Fruit fly (Drosophila melanogaster) whole organism, embryonic: ENCODE measurements around the gene CG31454.

Source experiments
- Asciz ChIP-seq: fragments of 200-800 bp; sonication (Bioruptor generic); optimal IDR thresholded peaks from 2 replicates; lab custom pipeline; 2017; ENCODE audit warnings: missing biosample characterization, mild to moderate bottlenecking, missing genetic modification characterization, missing genetic modification reagents
- B-H2 ChIP-seq: fragments of 200-800 bp; sonication (Bioruptor generic); optimal IDR thresholded peaks from 2 replicates; lab custom pipeline; 2018; ENCODE audit warnings: missing biosample characterization, mild to moderate bottlenecking, missing genetic modification characterization
- Bgb ChIP-seq: fragments of 200-800 bp; sonication (Bioruptor generic); IDR thresholded peaks from 2 replicates; pipeline ENCODE4 v1.3.6; 2022; ENCODE audit warnings: missing biosample characterization, missing genetic modification characterization; ENCODE audit not compliant: partially characterized antibody
- CG10209 ChIP-seq: fragments of 200-800 bp; sonication (Bioruptor generic); optimal IDR thresholded peaks from 3 replicates; lab custom pipeline; 2017; ENCODE audit warnings: missing biosample characterization, mild to moderate bottlenecking, missing genetic modification characterization, missing genetic modification reagents
- CG14050 ChIP-seq: fragments of 200-800 bp; sonication (Bioruptor generic); IDR thresholded peaks from 3 replicates; pipeline ENCODE4 v1.3.6; 2022; ENCODE audit warnings: missing biosample characterization, missing genetic modification characterization
- CG15601 ChIP-seq: fragments of 200-800 bp; sonication (Bioruptor generic); optimal IDR thresholded peaks from 3 replicates; lab custom pipeline; 2019; ENCODE audit warnings: missing biosample characterization, mild to moderate bottlenecking, missing genetic modification characterization, moderate library complexity
- CG16815 ChIP-seq: fragments of 200-800 bp; sonication (Bioruptor generic); optimal IDR thresholded peaks from 3 replicates; lab custom pipeline; 2017; ENCODE audit warnings: missing biosample characterization, mild to moderate bottlenecking, missing genetic modification characterization
- CG17186 ChIP-seq: fragments of 200-800 bp; sonication (Bioruptor generic); optimal IDR thresholded peaks from 3 replicates; lab custom pipeline; 2017; ENCODE audit warnings: missing biosample characterization, missing genetic modification reagents, missing genetic modification characterization
- CG17912 ChIP-seq: fragments of 200-800 bp; sonication (Bioruptor generic); optimal IDR thresholded peaks from 2 replicates; lab custom pipeline; 2018; ENCODE audit warnings: missing biosample characterization, mild to moderate bottlenecking, missing genetic modification characterization
- CG3163 ChIP-seq: fragments of 200-800 bp; sonication (Bioruptor generic); optimal IDR thresholded peaks from 3 replicates; lab custom pipeline; 2016; ENCODE audit warnings: missing biosample characterization, missing genetic modification characterization
- CG3281 ChIP-seq: fragments of 200-800 bp; sonication (Bioruptor generic); optimal IDR thresholded peaks from 3 replicates; lab custom pipeline; 2017; ENCODE audit warnings: missing biosample characterization, mild to moderate bottlenecking, missing genetic modification characterization
- CG33213 ChIP-seq: fragments of 200-800 bp; sonication (Bioruptor generic); optimal IDR thresholded peaks from 3 replicates; lab custom pipeline; 2016; ENCODE audit warnings: missing biosample characterization, missing genetic modification characterization
- CG3847 ChIP-seq: fragments of 200-800 bp; sonication (Bioruptor generic); IDR thresholded peaks from 2 replicates; pipeline ENCODE4 v1.3.6; 2022; ENCODE audit warnings: missing biosample characterization, missing genetic modification characterization
- CG43689 ChIP-seq: fragments of 200-800 bp; sonication (Bioruptor generic); IDR thresholded peaks from 2 replicates; pipeline ENCODE4 v1.3.6; 2022; ENCODE audit warnings: missing biosample characterization, missing genetic modification characterization
- CG4820 ChIP-seq: fragments of 200-800 bp; sonication (Bioruptor generic); optimal IDR thresholded peaks from 3 replicates; lab custom pipeline; 2016; ENCODE audit warnings: missing biosample characterization, missing genetic modification characterization
- CG6272 ChIP-seq: fragments of 200-800 bp; sonication (Bioruptor generic); IDR thresholded peaks from 2 replicates; pipeline ENCODE4 v1.3.6; 2022; ENCODE audit warnings: missing biosample characterization, missing genetic modification characterization
- CG6765 ChIP-seq: fragments of 200-800 bp; sonication (Bioruptor generic); optimal IDR thresholded peaks from 3 replicates; lab custom pipeline; 2017; ENCODE audit warnings: missing biosample characterization, mild to moderate bottlenecking, missing genetic modification characterization
- CG6791 ChIP-seq: fragments of 200-800 bp; sonication (Bioruptor generic); IDR thresholded peaks from 3 replicates; pipeline ENCODE4 v1.3.6; 2022; ENCODE audit warnings: missing biosample characterization, missing genetic modification characterization; ENCODE audit not compliant: partially characterized antibody
- CG6854 ChIP-seq: fragments of 200-800 bp; sonication (Bioruptor generic); optimal IDR thresholded peaks from 3 replicates; lab custom pipeline; 2017; ENCODE audit warnings: missing biosample characterization, mild to moderate bottlenecking, missing genetic modification characterization
- CG8089 ChIP-seq: fragments of 200-800 bp; sonication (Bioruptor generic); optimal IDR thresholded peaks from 3 replicates; lab custom pipeline; 2016; ENCODE audit warnings: missing biosample characterization, missing genetic modification characterization
- Dbx ChIP-seq: fragments of 200-800 bp; sonication (Bioruptor generic); IDR thresholded peaks from 3 replicates; pipeline ENCODE4 v1.3.6; 2022; ENCODE audit warnings: missing biosample characterization, missing genetic modification characterization
- ERR ChIP-seq: fragments of 200-800 bp; sonication (Bioruptor generic); optimal IDR thresholded peaks from 2 replicates; lab custom pipeline; 2016; ENCODE audit warnings: missing biosample characterization, missing genetic modification characterization
- Lpt ChIP-seq: fragments of >200 bp; optimal IDR thresholded peaks from 2 replicates; lab custom pipeline; 2018; ENCODE audit warnings: missing biosample characterization, missing genetic modification characterization
- MBD-R2 ChIP-seq: fragments of 200-800 bp; sonication (Bioruptor generic); IDR thresholded peaks from 2 replicates; pipeline ENCODE4 v1.3.6; 2022; ENCODE audit warnings: missing biosample characterization, missing genetic modification characterization
- Med ChIP-seq: fragments of 200-800 bp; sonication (Bioruptor generic); peaks from one replicate; lab custom pipeline; 2016; ENCODE audit warnings: missing biosample characterization, missing genetic modification characterization, mild to moderate bottlenecking, inconsistent platforms, moderate library complexity
- NFAT ChIP-seq: fragments of 200-800 bp; sonication (Bioruptor generic); IDR thresholded peaks from 2 replicates; pipeline ENCODE4 v1.3.6; 2022; ENCODE audit warnings: missing biosample characterization, missing genetic modification characterization
- NfI ChIP-seq: fragments of 200-800 bp; sonication (Bioruptor generic); optimal IDR thresholded peaks from 3 replicates; lab custom pipeline; 2018; ENCODE audit warnings: missing biosample characterization, mild to moderate bottlenecking, missing genetic modification characterization, moderate library complexity
- Optix ChIP-seq: fragments of 200-800 bp; sonication (Bioruptor generic); IDR thresholded peaks from 3 replicates; pipeline ENCODE4 v1.3.6; 2022; ENCODE audit warnings: missing biosample characterization, missing genetic modification characterization
- Poxn ChIP-seq: fragments of 200-800 bp; sonication (Bioruptor generic); IDR thresholded peaks from 2 replicates; pipeline ENCODE4 v1.3.6; 2022; ENCODE audit warnings: missing biosample characterization, missing genetic modification characterization
- Rfx ChIP-seq: fragments of 200-800 bp; sonication (Bioruptor generic); IDR thresholded peaks from 2 replicates; pipeline ENCODE4 v1.3.6; 2022; ENCODE audit warnings: missing biosample characterization, missing genetic modification characterization
- Sin3A ChIP-seq: fragments of >200 bp; optimal IDR thresholded peaks from 2 replicates; lab custom pipeline; 2018
- Six4 ChIP-seq: fragments of 200-800 bp; sonication (Bioruptor generic); optimal IDR thresholded peaks from 2 replicates; lab custom pipeline; 2016; ENCODE audit warnings: missing biosample characterization, missing genetic modification characterization
- al ChIP-seq: fragments of 200-800 bp; sonication (Bioruptor generic); IDR thresholded peaks from 2 replicates; pipeline ENCODE4 v1.3.6; 2022; ENCODE audit warnings: missing biosample characterization, missing genetic modification characterization
- chn ChIP-seq: fragments of 200-800 bp; sonication (Bioruptor generic); optimal IDR thresholded peaks from 2 replicates; lab custom pipeline; 2016; ENCODE audit warnings: missing biosample characterization, missing genetic modification characterization
- ci ChIP-seq: fragments of 200-800 bp; sonication (Bioruptor generic); IDR thresholded peaks from 3 replicates; pipeline ENCODE4 v1.3.6; 2022; ENCODE audit warnings: missing biosample characterization, missing genetic modification characterization
- croc ChIP-seq: fragments of 200-800 bp; sonication (Bioruptor generic); conservative IDR thresholded peaks from 3 replicates; pipeline ENCODE4 v1.3.6; 2022; ENCODE audit warnings: missing biosample characterization, missing genetic modification characterization
- dm ChIP-seq: fragments of 200-800 bp; sonication (Bioruptor generic); optimal IDR thresholded peaks from 3 replicates; lab custom pipeline; 2016; ENCODE audit warnings: missing biosample characterization, missing genetic modification characterization
- exex ChIP-seq: fragments of 200-800 bp; sonication (Bioruptor generic); optimal IDR thresholded peaks from 4 replicates; lab custom pipeline; 2018; ENCODE audit warnings: missing biosample characterization, mild to moderate bottlenecking, missing genetic modification characterization, moderate library complexity
- eyg ChIP-seq: fragments of 200-800 bp; sonication (Bioruptor generic); optimal IDR thresholded peaks from 3 replicates; lab custom pipeline; 2016; ENCODE audit warnings: missing biosample characterization, missing genetic modification characterization
- gce ChIP-seq: fragments of 200-800 bp; sonication (Bioruptor generic); IDR thresholded peaks from 3 replicates; pipeline ENCODE4 v1.3.6; 2022; ENCODE audit warnings: missing biosample characterization, missing genetic modification characterization
- gt ChIP-seq: fragments of 200-800 bp; sonication (Bioruptor generic); IDR thresholded peaks from 2 replicates; pipeline ENCODE4 v1.3.6; 2022; ENCODE audit warnings: missing biosample characterization, missing genetic modification characterization
- jigr1 ChIP-seq: fragments of 200-800 bp; sonication (Bioruptor generic); IDR thresholded peaks from 3 replicates; pipeline ENCODE4 v1.3.6; 2022; ENCODE audit warnings: missing biosample characterization, missing genetic modification characterization
- jumu ChIP-seq: fragments of 200-800 bp; sonication (Bioruptor generic); optimal IDR thresholded peaks from 3 replicates; lab custom pipeline; 2016; ENCODE audit warnings: missing biosample characterization, missing genetic modification characterization
- knrl ChIP-seq: fragments of 200-800 bp; sonication (Bioruptor generic); IDR thresholded peaks from 3 replicates; pipeline ENCODE4 v1.3.6; 2022; ENCODE audit warnings: missing biosample characterization, missing genetic modification characterization; ENCODE audit not compliant: partially characterized antibody
- oc ChIP-seq: fragments of 200-800 bp; sonication (Bioruptor generic); optimal IDR thresholded peaks from 2 replicates; lab custom pipeline; 2018; ENCODE audit warnings: missing biosample characterization, mild to moderate bottlenecking, missing genetic modification characterization, moderate library complexity
- pb ChIP-seq: fragments of 200-800 bp; sonication (Bioruptor generic); optimal IDR thresholded peaks from 3 replicates; lab custom pipeline; 2016; ENCODE audit warnings: missing biosample characterization, missing genetic modification characterization
- pita ChIP-seq: fragments of 200-800 bp; sonication (Bioruptor generic); optimal IDR thresholded peaks from 2 replicates; lab custom pipeline; 2017; ENCODE audit warnings: missing biosample characterization, mild to moderate bottlenecking, missing genetic modification characterization
- ssp ChIP-seq: fragments of 200-800 bp; sonication (Bioruptor generic); IDR thresholded peaks from 2 replicates; pipeline ENCODE4 v1.3.6; 2022; ENCODE audit warnings: missing biosample characterization, missing genetic modification characterization
- twi ChIP-seq: fragments of 200-800 bp; optimal IDR thresholded peaks from 2 replicates; lab custom pipeline; 2019; ENCODE audit warnings: missing biosample characterization, mild to moderate bottlenecking, missing genetic modification characterization, moderate library complexity
- vfl ChIP-seq: fragments of 200-800 bp; sonication (Bioruptor generic); optimal IDR thresholded peaks from 2 replicates; lab custom pipeline; 2016; ENCODE audit warnings: missing biosample characterization, missing genetic modification characterization
- vnd ChIP-seq: fragments of 200-800 bp; sonication (Bioruptor generic); IDR thresholded peaks from 3 replicates; pipeline ENCODE4 v1.3.6; 2022; ENCODE audit warnings: missing biosample characterization, missing genetic modification characterization; ENCODE audit not compliant: partially characterized antibody
- wdn ChIP-seq: fragments of 200-800 bp; sonication (Bioruptor generic); IDR thresholded peaks from 2 replicates; pipeline ENCODE4 v1.3.6; 2022; ENCODE audit warnings: missing biosample characterization, missing genetic modification characterization

The CG31454 gene

dm6 chr3R:8482881-8483280 is 38.6 kb upstream of the CG31454 start (continued):
- TF ChIP-seq CG17912, result no peak
- TF ChIP-seq CG8089 (GFP tag; lab: Kevin White, UChicago), result peak; percentile 7
- TF ChIP-seq wdn (GFP tag; lab: Robert Waterston, UW), result peak; percentile 61
- TF ChIP-seq vnd (GFP tag; lab: Robert Waterston, UW), result no peak
- TF ChIP-seq ERR (GFP tag; lab: Kevin White, UChicago), result no peak
- peak; percentile 70 for TF ChIP-seq NfI (GFP tag; lab: Kevin White, UChicago)
- peak; percentile 35 for TF ChIP-seq oc (tag; lab: Kevin White, UChicago)
- peak; percentile 61 for TF ChIP-seq NFAT
- TF ChIP-seq Asciz (GFP tag; lab: Kevin White, UChicago), result peak; percentile 59
- TF ChIP-seq ssp, result peak; percentile 53
- peak; percentile 61 for TF ChIP-seq CG10209 (GFP tag; lab: Kevin White, UChicago)
- TF ChIP-seq CG15601, result no peak
- no peak for TF ChIP-seq B-H2
- TF ChIP-seq CG17186 (GFP tag; lab: Kevin White, UChicago), result no peak
- peak; percentile 28 for TF ChIP-seq pb (GFP tag; lab: Kevin White, UChicago)
- peak; percentile 51; the same call in 1 of the 2 replicates for TF ChIP-seq CG6272 (GFP tag; lab: Robert Waterston, UW)
- TF ChIP-seq knrl (GFP tag; lab: Robert Waterston, UW), result no peak
- peak; percentile 35; the same call in 1 of the 2 replicates for TF ChIP-seq Poxn (GFP tag; lab: Robert Waterston, UW)
- no peak for TF ChIP-seq CG3163 (GFP tag; lab: Kevin White, UChicago)
- peak; percentile 88 for TF ChIP-seq ci (GFP tag; lab: Robert Waterston, UW)
- no peak for TF ChIP-seq Bgb (GFP tag; lab: Robert Waterston, UW)
- TF ChIP-seq Six4, result peak; percentile 56
- peak; percentile 52 for TF ChIP-seq CG33213 (GFP tag; lab: Kevin White, UChicago)
- TF ChIP-seq gt (GFP tag; lab: Robert Waterston, UW), result 0 out of 2 replicates have a peak, but pooled peaks have one; percentile 28
- peak; percentile 72 for TF ChIP-seq CG3281 (GFP tag; lab: Kevin White, UChicago)
- TF ChIP-seq CG16815 (GFP tag; lab: Kevin White, UChicago), result peak; percentile 26
- TF ChIP-seq pita (GFP tag; lab: Kevin White, UChicago), result no peak
- TF ChIP-seq Sin3A (lab: Kevin White, UChicago), result no peak
- no peak for TF ChIP-seq eyg
- peak; percentile 24; the same call in 1 of the 2 replicates for TF ChIP-seq al (GFP tag; lab: Robert Waterston, UW)
- peak; percentile 71 for TF ChIP-seq jumu (GFP tag; lab: Kevin White, UChicago)
- TF ChIP-seq Med (GFP tag; lab: Kevin White, UChicago), result peak; percentile 95
- 0 out of 2 replicates have a peak, but pooled peaks have one; percentile 32 for TF ChIP-seq CG43689
- peak; percentile 72 for TF ChIP-seq Dbx (GFP tag; lab: Robert Waterston, UW)
- peak; percentile 76 for TF ChIP-seq CG4820 (GFP tag; lab: Kevin White, UChicago)
- TF ChIP-seq CG14050 (GFP tag; lab: Robert Waterston, UW), result peak; percentile 59; the same call in 2 of the 3 replicates
- TF ChIP-seq vfl, result no peak
- TF ChIP-seq Lpt (GFP tag; lab: Kevin White, UChicago), result no peak
- TF ChIP-seq exex (tag; lab: Kevin White, UChicago), result peak; percentile 7
- peak; percentile 87 for TF ChIP-seq Rfx (GFP tag; lab: Robert Waterston, UW)
- peak; percentile 40; the same call in 1 of the 2 replicates for TF ChIP-seq MBD-R2
- peak; percentile 18 for TF ChIP-seq dm
- peak; percentile 64; the same call in 2 of the 3 replicates for TF ChIP-seq Optix (GFP tag; lab: Robert Waterston, UW)
- TF ChIP-seq CG6765 (GFP tag; lab: Kevin White, UChicago), result peak; percentile 53
- TF ChIP-seq croc, result peak; percentile 54; the same call in 2 of the 3 replicates
- no peak for TF ChIP-seq twi (tag; lab: Kevin White, UChicago)
- no peak for TF ChIP-seq CG6791 (GFP tag; lab: Robert Waterston, UW)
- peak; percentile 51; the same call in 2 of the 3 replicates for TF ChIP-seq jigr1 (GFP tag; lab: Robert Waterston, UW)
- TF ChIP-seq chn, result peak; percentile 47
- peak; percentile 55; the same call in 1 of the 3 replicates for TF ChIP-seq gce (GFP tag; lab: Robert Waterston, UW)
- peak; percentile 69 for TF ChIP-seq CG3847 (GFP tag; lab: Robert Waterston, UW)
- TF ChIP-seq CG6854 (GFP tag; lab: Kevin White, UChicago), result peak; percentile 15
